Fruit fly (Drosophila melanogaster): ENCODE measurements around the gene Gbs-76A.

The Gbs-76A gene

DNA sequence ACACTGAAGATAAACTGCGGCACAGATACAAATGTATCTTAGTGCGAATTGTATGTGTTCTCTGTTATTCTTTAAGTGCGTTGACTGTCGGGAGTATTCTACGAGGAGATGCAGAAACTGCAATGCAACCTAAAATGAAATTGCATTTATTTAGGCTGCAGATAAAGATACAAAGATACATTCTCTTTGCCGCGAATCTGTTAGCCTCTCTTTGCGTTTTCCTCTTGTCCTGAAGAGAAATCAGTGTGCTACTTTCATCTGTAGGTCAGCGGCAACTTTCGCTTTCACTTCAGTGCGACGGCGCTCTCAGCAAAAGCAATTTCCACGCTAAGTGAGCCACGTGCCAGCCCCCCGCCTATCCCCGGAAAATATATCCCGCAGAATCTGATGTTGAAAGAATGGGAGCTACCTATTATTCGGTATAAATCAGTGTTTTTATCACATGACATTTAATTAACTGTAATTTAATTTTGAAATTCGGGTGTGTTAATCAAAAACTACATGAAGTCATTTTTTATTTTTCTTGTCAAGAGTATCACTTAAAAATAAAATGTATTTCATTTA lies 694 bp upstream of the Gbs-76A start:
- TF ChIP-seq Mnt (GFP tag; optimal IDR thresholded peaks at IDR 0.05), result peak; percentile 65
- no peak for TF ChIP-seq tj (GFP tag; optimal IDR thresholded peaks at IDR 0.05)
- TF ChIP-seq toe (GFP tag; optimal IDR thresholded peaks at IDR 0.05), result peak; percentile 21
- peak; percentile 3 for TF ChIP-seq Hr96 (GFP tag; optimal IDR thresholded peaks at IDR 0.05)
- TF ChIP-seq CG33017 (tag; optimal IDR thresholded peaks at IDR 0.05), result no peak

DNA sequence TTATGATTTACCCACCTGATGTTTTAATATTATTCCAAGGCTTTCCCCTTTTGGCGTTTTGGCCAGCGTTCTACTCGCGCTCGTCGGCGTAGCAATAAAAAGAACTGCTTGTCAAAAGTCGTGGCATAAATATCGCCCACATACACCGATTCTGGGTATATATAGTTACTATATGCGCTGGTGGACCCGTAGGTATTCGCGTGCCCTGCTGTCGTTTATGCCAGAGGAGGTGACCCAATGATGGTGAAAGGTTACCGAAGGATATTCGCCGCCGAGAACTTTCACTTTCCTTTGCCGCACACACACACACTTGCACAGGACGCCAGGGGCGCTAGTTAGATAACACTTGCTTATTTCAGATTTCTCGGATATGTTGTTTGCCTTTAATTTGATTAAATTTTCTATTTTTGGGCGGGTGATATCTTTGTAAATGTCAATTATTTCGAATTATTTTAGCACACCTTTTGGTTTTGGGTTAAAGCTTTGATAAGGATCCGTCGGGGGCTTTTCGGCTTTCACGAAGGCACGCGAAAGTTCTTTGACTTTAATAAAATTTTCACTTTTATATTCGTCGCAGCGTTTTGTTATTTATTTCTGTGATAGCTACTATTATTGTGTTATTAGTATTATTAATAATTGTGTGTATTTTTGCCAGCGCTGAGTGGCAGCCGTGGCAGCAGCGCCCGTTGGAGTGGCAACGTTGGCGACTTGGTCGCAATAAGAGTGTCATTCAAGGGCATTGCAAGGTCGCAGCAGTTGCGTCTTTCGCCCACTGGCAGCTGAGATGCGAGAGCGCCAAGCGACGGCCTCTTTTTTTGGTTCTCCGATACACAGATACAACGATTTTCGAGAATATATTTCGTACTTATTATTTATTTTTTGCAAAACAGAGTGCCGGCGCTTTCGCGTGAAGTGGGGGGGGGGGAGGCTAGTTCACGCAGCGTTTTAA lies 827 bp downstream of the Gbs-76A start:
- TF ChIP-seq toe (GFP tag; optimal IDR thresholded peaks at IDR 0.05) (no peak), Crg-1 (GFP tag; optimal IDR thresholded peaks at IDR 0.05) (no peak), pad (GFP tag; optimal IDR thresholded peaks at IDR 0.05) (no peak), CG11617 (GFP tag; optimal IDR thresholded peaks at IDR 0.05) (no peak), ovo (GFP tag; optimal IDR thresholded peaks at IDR 0.05) (no peak), CG5204 (GFP tag; optimal IDR thresholded peaks at IDR 0.05) (no peak), CG12768 (GFP tag; optimal IDR thresholded peaks at IDR 0.05) (no peak), Hr96 (GFP tag; optimal IDR thresholded peaks at IDR 0.05) (no peak), CG7045 (GFP tag; optimal IDR thresholded peaks at IDR 0.05) (no peak), cnc (optimal IDR thresholded peaks at IDR 0.05) (no peak), Clk (GFP tag; optimal IDR thresholded peaks at IDR 0.05) (no peak), bab1 (GFP tag; optimal IDR thresholded peaks at IDR 0.05) (no peak)

- TF ChIP-seq CG7101 (tag; optimal IDR thresholded peaks at IDR 0.05) (no peak), tj (GFP tag; optimal IDR thresholded peaks at IDR 0.05) (no peak), cnc (optimal IDR thresholded peaks at IDR 0.05) (no peak), bab1 (GFP tag; optimal IDR thresholded peaks at IDR 0.05) (no peak), CG7045 (GFP tag; optimal IDR thresholded peaks at IDR 0.05) (no peak), CG11617 (GFP tag; optimal IDR thresholded peaks at IDR 0.05) (no peak), CG33017 (tag; optimal IDR thresholded peaks at IDR 0.05) (no peak), ovo (GFP tag; optimal IDR thresholded peaks at IDR 0.05) (no peak), CG14711 (tag; optimal IDR thresholded peaks at IDR 0.05) (no peak), Hr96 (GFP tag; optimal IDR thresholded peaks at IDR 0.05) (no peak), kay (GFP tag; ENCODE audit: borderline replicate concordance) (no peak), pad (GFP tag; optimal IDR thresholded peaks at IDR 0.05) (no peak)
These were observed 3.2 kb downstream of the Gbs-76A start for dm6 chr3L:19289411-19289810.

DNA sequence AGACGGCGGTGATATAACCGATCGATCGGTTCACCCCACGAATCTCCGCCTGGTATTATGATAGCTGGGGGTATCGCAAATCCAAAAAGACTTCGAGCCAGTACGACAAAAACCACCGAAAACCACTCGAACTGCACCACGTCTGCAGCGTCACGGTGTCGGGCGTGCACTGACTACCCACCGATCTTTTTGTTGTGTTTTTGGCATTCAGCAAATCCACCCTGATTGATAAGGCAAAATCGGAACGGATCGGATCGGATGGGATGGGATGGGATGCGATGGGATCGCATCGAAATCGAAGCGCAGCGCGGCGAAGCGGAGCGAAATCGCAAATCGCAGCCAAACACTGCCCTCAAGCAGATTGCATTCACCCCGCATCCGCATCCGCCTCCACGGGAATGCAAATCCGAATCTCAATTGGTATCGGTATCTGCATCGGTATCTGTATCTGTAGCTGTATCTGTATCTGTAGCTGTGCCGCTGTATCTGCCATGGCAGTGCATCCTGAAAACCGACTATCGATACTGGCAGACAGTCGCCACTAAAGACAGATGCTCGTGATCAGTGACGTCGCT lies 4.1 kb downstream of the Gbs-76A start:
- TF ChIP-seq CG14711 (tag; optimal IDR thresholded peaks at IDR 0.05) (no peak), Mnt (GFP tag; optimal IDR thresholded peaks at IDR 0.05) (peak; percentile 52), CG5204 (GFP tag; optimal IDR thresholded peaks at IDR 0.05) (no peak), CG11617 (GFP tag; optimal IDR thresholded peaks at IDR 0.05) (peak; percentile 39)

- TF ChIP-seq bab1 (GFP tag; optimal IDR thresholded peaks at IDR 0.05) (no peak), CG5204 (GFP tag; optimal IDR thresholded peaks at IDR 0.05) (no peak), CG11617 (GFP tag; optimal IDR thresholded peaks at IDR 0.05) (no peak), tj (GFP tag; optimal IDR thresholded peaks at IDR 0.05) (no peak), cic (GFP tag; optimal IDR thresholded peaks at IDR 0.05) (no peak), Crg-1 (GFP tag; optimal IDR thresholded peaks at IDR 0.05) (no peak), Clk (GFP tag; optimal IDR thresholded peaks at IDR 0.05) (no peak), pad (GFP tag; optimal IDR thresholded peaks at IDR 0.05) (no peak), CG12768 (GFP tag; optimal IDR thresholded peaks at IDR 0.05) (no peak), toe (GFP tag; optimal IDR thresholded peaks at IDR 0.05) (no peak), ovo (GFP tag; optimal IDR thresholded peaks at IDR 0.05) (no peak), CG33017 (tag; optimal IDR thresholded peaks at IDR 0.05) (no peak), CG7045 (GFP tag; optimal IDR thresholded peaks at IDR 0.05) (no peak), cnc (optimal IDR thresholded peaks at IDR 0.05) (no peak)
These were observed 11.9 kb downstream of the Gbs-76A start, which contains the start of gene CG14089 for dm6 chr3L:19280700-19281099. TSS of gene CG14089 (minus strand) at chr3L:19280800.

- no peak for TF ChIP-seq cic (GFP tag; optimal IDR thresholded peaks at IDR 0.05)
- TF ChIP-seq CG12768 (GFP tag; optimal IDR thresholded peaks at IDR 0.05), result no peak
- TF ChIP-seq CG33017 (tag; optimal IDR thresholded peaks at IDR 0.05), result no peak
- TF ChIP-seq toe (GFP tag; optimal IDR thresholded peaks at IDR 0.05), result no peak
- TF ChIP-seq CG11617 (GFP tag; optimal IDR thresholded peaks at IDR 0.05), result no peak
- no peak for TF ChIP-seq CG5204 (GFP tag; optimal IDR thresholded peaks at IDR 0.05)
- no peak for TF ChIP-seq CG14711 (tag; optimal IDR thresholded peaks at IDR 0.05)
- no peak for TF ChIP-seq Hr96 (GFP tag; optimal IDR thresholded peaks at IDR 0.05)
- no peak for TF ChIP-seq CG1620 (GFP tag; optimal IDR thresholded peaks at IDR 0.05)
These were observed 12.3 kb downstream of the Gbs-76A start for dm6 chr3L:19280283-19280682.
